Fruit fly (Drosophila melanogaster): ENCODE measurements around the gene Dnaaf6.

The Dnaaf6 gene

dm6 chr3L:14643692-14644091, 40.9 kb upstream of the Dnaaf6 start (continued):
- no peak for TF ChIP-seq crc (GFP tag; optimal IDR thresholded peaks at IDR 0.05)
- 0 out of 3 replicates have a peak, but pooled peaks have one; percentile 22 for TF ChIP-seq so (GFP tag; IDR thresholded peaks at IDR 0.05)
- TF ChIP-seq fd96Cb (tag; optimal IDR thresholded peaks at IDR 0.05): no peak
- no peak for TF ChIP-seq croc (GFP tag; conservative IDR thresholded peaks at IDR 0.05)
- peak; percentile 70 for TF ChIP-seq pros (GFP tag; optimal IDR thresholded peaks at IDR 0.05)
- TF ChIP-seq CG9876 (GFP tag; optimal IDR thresholded peaks at IDR 0.05): no peak
- TF ChIP-seq CG12071 (GFP tag; optimal IDR thresholded peaks at IDR 0.05): no peak
- TF ChIP-seq prd (optimal IDR thresholded peaks at IDR 0.05): no peak
- TF ChIP-seq prd (GFP tag; IDR thresholded peaks at IDR 0.05): no peak
- TF ChIP-seq crol (GFP tag; IDR thresholded peaks at IDR 0.05): peak; percentile 35; the same call in 1 of the 2 replicates
- TF ChIP-seq CG5245 (GFP tag; optimal IDR thresholded peaks at IDR 0.05): no peak
- peak in 1 of 2 experiments; percentile 100 for TF ChIP-seq tll (GFP tag; optimal IDR thresholded peaks at IDR 0.05)
- TF ChIP-seq grau (tag; optimal IDR thresholded peaks at IDR 0.05): no peak
- TF ChIP-seq Xbp1 (GFP tag; optimal IDR thresholded peaks at IDR 0.05): no peak
- TF ChIP-seq CG15479 (GFP tag; optimal IDR thresholded peaks at IDR 0.05): peak; percentile 34
- peak; percentile 81 for TF ChIP-seq twi (tag; optimal IDR thresholded peaks at IDR 0.05)
- no peak for TF ChIP-seq CG8281 (tag; optimal IDR thresholded peaks at IDR 0.05)
- TF ChIP-seq CG2199 (GFP tag; IDR thresholded peaks at IDR 0.05): 0 out of 3 replicates have a peak, but pooled peaks have one; percentile 18
- TF ChIP-seq cg (GFP tag; optimal IDR thresholded peaks at IDR 0.05): peak; percentile 44
- no peak for TF ChIP-seq CG6813 (GFP tag; optimal IDR thresholded peaks at IDR 0.05)
- no peak for TF ChIP-seq wek (GFP tag; optimal IDR thresholded peaks at IDR 0.05)
- TF ChIP-seq Tbp (GFP tag; optimal IDR thresholded peaks at IDR 0.05): no peak
- no peak for TF ChIP-seq Vsx1 (GFP tag; optimal IDR thresholded peaks at IDR 0.05)
- no peak for TF ChIP-seq Deaf1 (tag; optimal IDR thresholded peaks at IDR 0.05)
- TF ChIP-seq dati (GFP tag; IDR thresholded peaks at IDR 0.05): no peak
- peak; percentile 35 for TF ChIP-seq CG15269 (tag; optimal IDR thresholded peaks at IDR 0.05)
- TF ChIP-seq zen (tag; optimal IDR thresholded peaks at IDR 0.05): peak; percentile 57
- no peak for TF ChIP-seq NfI (GFP tag; optimal IDR thresholded peaks at IDR 0.05)
- TF ChIP-seq caup (GFP tag; optimal IDR thresholded peaks at IDR 0.05; ENCODE audit: severe bottlenecking): no peak
- no peak for TF ChIP-seq Lhr (GFP tag; optimal IDR thresholded peaks at IDR 0.05)
- no peak for TF ChIP-seq ems (GFP tag; optimal IDR thresholded peaks at IDR 0.05)

dm6 chr3L:14645120-14645519, 39.4 kb upstream of the Dnaaf6 start:
- TF ChIP-seq CG2678 (tag; optimal IDR thresholded peaks at IDR 0.05) (no peak), CG9727 (GFP tag; optimal IDR thresholded peaks at IDR 0.05) (no peak), CG15011 (GFP tag; optimal IDR thresholded peaks at IDR 0.05) (no peak), zen (tag; optimal IDR thresholded peaks at IDR 0.05) (no peak), Sox100B (GFP tag; optimal IDR thresholded peaks at IDR 0.05) (no peak), scrt (GFP tag; optimal IDR thresholded peaks at IDR 0.05) (peak; percentile 8), Neu2 (GFP tag; optimal IDR thresholded peaks at IDR 0.05; ENCODE audit: borderline replicate concordance) (no peak), CG18476 (GFP tag; optimal IDR thresholded peaks at IDR 0.05) (no peak), fu2 (GFP tag; optimal IDR thresholded peaks at IDR 0.05) (no peak), twi (tag; optimal IDR thresholded peaks at IDR 0.05) (no peak), Hmx (GFP tag; optimal IDR thresholded peaks at IDR 0.05) (no peak), ftz-f1 (GFP tag; optimal IDR thresholded peaks at IDR 0.05) (no peak), Camta (GFP tag; optimal IDR thresholded peaks at IDR 0.05) (no peak), sqz (GFP tag; optimal IDR thresholded peaks at IDR 0.05) (peak; percentile 0), CG7556 (GFP tag; optimal IDR thresholded peaks at IDR 0.05) (no peak), CG32767 (GFP tag; IDR thresholded peaks at IDR 0.05) (no peak), Aef1 (GFP tag; IDR thresholded peaks at IDR 0.05) (no peak), Meics (GFP tag; optimal IDR thresholded peaks at IDR 0.05) (no peak), CG7928 (GFP tag; optimal IDR thresholded peaks at IDR 0.05) (no peak), CG9876 (GFP tag; optimal IDR thresholded peaks at IDR 0.05) (no peak), CG17359 (tag; optimal IDR thresholded peaks at IDR 0.05) (no peak), CG8359 (GFP tag; optimal IDR thresholded peaks at IDR 0.05; ENCODE audit: borderline replicate concordance) (no peak), ttk (GFP tag; IDR thresholded peaks at IDR 0.05) (no peak), sens (GFP tag) (peak; percentile 69)
